Worm (Caenorhabditis elegans) whole organism, L2 larva: ENCODE data around the gene gmeb-1.

Experiments used
- R02D3.7 ChIP-seq: fragments of 150-350 bp; optimal IDR thresholded peaks from 2 replicates; lab custom pipeline; 2014; ENCODE audit warnings: missing biosample characterization, missing genetic modification characterization
- ceh-82 ChIP-seq: fragments of 150-350 bp; optimal IDR thresholded peaks from 2 replicates; lab custom pipeline; 2014; ENCODE audit warnings: missing biosample characterization, missing genetic modification characterization
- elt-1 ChIP-seq: fragments of 150-350 bp; optimal IDR thresholded peaks from 2 replicates; lab custom pipeline; 2014; ENCODE audit warnings: missing biosample characterization, missing genetic modification characterization
- fos-1 ChIP-seq: fragments of 150-350 bp; optimal IDR thresholded peaks from 2 replicates; lab custom pipeline; 2014; ENCODE audit warnings: missing biosample characterization, missing genetic modification characterization
- lin-39 ChIP-seq: fragments of 150-350 bp; optimal IDR thresholded peaks from 2 replicates; lab custom pipeline; 2014; ENCODE audit warnings: missing biosample characterization, missing genetic modification reagents, missing genetic modification characterization
- nhr-11 ChIP-seq: fragments of 150-350 bp; optimal IDR thresholded peaks from 2 replicates; lab custom pipeline; 2014; ENCODE audit warnings: missing biosample characterization, missing genetic modification characterization
- nhr-77 ChIP-seq: fragments of 150-350 bp; optimal IDR thresholded peaks from 2 replicates; lab custom pipeline; 2014; ENCODE audit warnings: missing biosample characterization, missing genetic modification characterization
- sma-9 ChIP-seq, 2 experiments: fragments of 150-350 bp in 1 of 2; sonication (generic microtip) in 1 of 2; optimal IDR thresholded peaks; 2 replicates each; lab custom pipeline; 2014 to 2016; ENCODE audit warnings: missing genetic modification characterization in 2 of 2, mild to moderate bottlenecking in 1 of 2, missing biosample characterization in 1 of 2, missing compliant biosample characterization in 1 of 2, missing genetic modification reagents in 1 of 2, moderate library complexity in 1 of 2
- unc-62 ChIP-seq: fragments of 150-350 bp; optimal IDR thresholded peaks from 2 replicates; lab custom pipeline; 2014; ENCODE audit warnings: missing biosample characterization, missing genetic modification reagents, missing genetic modification characterization
- zag-1 ChIP-seq: fragments of 150-350 bp; optimal IDR thresholded peaks from 2 replicates; lab custom pipeline; 2014; ENCODE audit warnings: missing biosample characterization, missing genetic modification characterization
- ztf-11 ChIP-seq: sonication (generic microtip); optimal IDR thresholded peaks from 2 replicates; lab custom pipeline; 2017; ENCODE audit warnings: missing biosample characterization, missing genetic modification characterization

DNA sequence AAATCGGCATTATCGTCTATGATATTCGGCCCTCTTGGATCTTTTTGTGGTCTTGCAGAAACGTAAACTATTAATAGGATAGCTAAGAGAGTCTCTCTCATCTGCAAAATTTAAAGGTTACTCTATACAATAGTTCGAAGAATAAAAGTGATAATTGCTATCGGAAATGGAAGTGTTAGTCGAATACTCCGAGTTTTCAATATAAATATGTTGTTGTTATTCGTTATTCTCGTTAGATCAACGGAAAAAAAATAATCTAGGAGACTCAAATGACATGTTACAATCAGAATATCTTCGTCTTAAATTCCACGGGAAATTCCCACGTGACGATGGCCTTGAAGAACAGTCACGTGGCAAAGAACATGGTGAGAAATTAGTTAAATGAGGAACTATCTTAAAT is 35.9 kb downstream of the gmeb-1 start, which contains the start of gene tre-5:
- TF ChIP-seq R02D3.7 (tag; lab: Kevin White, UChicago) (no peak), nhr-11 (tag; lab: Kevin White, UChicago) (no peak), unc-62 (GFP tag; lab: Kevin White, UChicago) (no peak), ceh-82 (tag; lab: Kevin White, UChicago) (no peak), ztf-11 (tag; lab: Kevin White, UChicago) (no peak), elt-1 (tag; lab: Kevin White, UChicago) (no peak), lin-39 (tag; lab: Kevin White, UChicago) (no peak), zag-1 (tag; lab: Kevin White, UChicago) (no peak), fos-1 (tag; lab: Kevin White, UChicago) (no peak), nhr-77 (tag; lab: Kevin White, UChicago) (no peak), sma-9 (GFP tag; optimal IDR thresholded peaks at IDR 0.05; lab: Kevin White, UChicago) (no peak), sma-9 (tag; optimal IDR thresholded peaks at IDR 0.05; lab: Kevin White, UChicago) (no peak)
